Worm (Caenorhabditis elegans) whole organism, L4 larva: Measurements from ENCODE around the gene C12D12.1.
A peak's percentile ranks its signal among the peaks of the same experiment; 100 is the strongest.

Experiments used
- D1046.2 ChIP-seq: fragments of 200-800 bp; sonication (Bioruptor generic); IDR thresholded peaks from 2 replicates; pipeline ENCODE4 v1.3.6; 2022; ENCODE audit warnings: missing genetic modification characterization, missing compliant biosample characterization
- F10B5.3 ChIP-seq: sonication (generic microtip); optimal IDR thresholded peaks from 2 replicates; lab custom pipeline; 2016; ENCODE audit warnings: mild to moderate bottlenecking, missing genetic modification characterization, missing compliant biosample characterization
- F44E2.7 ChIP-seq: fragments of 200-800 bp; sonication (Bioruptor generic); IDR thresholded peaks from 2 replicates; pipeline ENCODE4 v2.1.2; 2022; ENCODE audit warnings: missing genetic modification characterization, missing compliant biosample characterization
- T20F7.1 ChIP-seq: fragments of 200-800 bp; sonication (Bioruptor generic); optimal IDR thresholded peaks from 2 replicates; lab custom pipeline; 2018; ENCODE audit warnings: mild to moderate bottlenecking, missing genetic modification characterization, missing compliant biosample characterization
- Y105C5A.15 ChIP-seq: fragments of 200-800 bp; sonication (Bioruptor generic); IDR thresholded peaks from 2 replicates; pipeline ENCODE4 v1.3.6; 2022; ENCODE audit warnings: missing genetic modification characterization, missing compliant biosample characterization
- Y75B8A.6 ChIP-seq: fragments of 200-800 bp; sonication (Bioruptor generic); IDR thresholded peaks from 2 replicates; pipeline ENCODE4 v1.3.6; 2022; ENCODE audit warnings: missing genetic modification reagents, missing genetic modification characterization, missing compliant biosample characterization
- ZK337.2 ChIP-seq: fragments of 200-800 bp; sonication (Bioruptor generic); IDR thresholded peaks from 2 replicates; pipeline ENCODE4 v1.3.6; 2022; ENCODE audit warnings: missing genetic modification reagents, missing genetic modification characterization, missing compliant biosample characterization
- aha-1 ChIP-seq: fragments of 150-350 bp; peaks from one replicate; lab custom pipeline; 2014; ENCODE audit warnings: missing biosample characterization, missing genetic modification characterization
- ama-1 ChIP-seq: fragments of 150-350 bp; optimal IDR thresholded peaks from 2 replicates; lab custom pipeline; 2014; ENCODE audit warnings: inconsistent platforms, mixed read lengths
- arid-1 ChIP-seq: fragments of 200-800 bp; sonication (Bioruptor generic); conservative IDR thresholded peaks from 2 replicates; pipeline ENCODE4 v1.3.6; 2022; ENCODE audit warnings: missing genetic modification reagents, missing genetic modification characterization, missing compliant biosample characterization
- ceh-32 ChIP-seq: sonication (generic microtip); optimal IDR thresholded peaks from 2 replicates; lab custom pipeline; 2016; ENCODE audit warnings: mild to moderate bottlenecking, missing genetic modification characterization, missing compliant biosample characterization; ENCODE audit not compliant: poor library complexity
- ceh-62 ChIP-seq: sonication (generic microtip); optimal IDR thresholded peaks from 2 replicates; lab custom pipeline; 2017; ENCODE audit warnings: missing biosample characterization, missing genetic modification characterization
- ces-1 ChIP-seq: fragments of 150-350 bp; sonication (generic microtip); optimal IDR thresholded peaks from 4 replicates; lab custom pipeline; 2014; ENCODE audit warnings: missing biosample characterization, missing genetic modification reagents, missing genetic modification characterization
- cey-2 ChIP-seq: sonication (generic microtip); optimal IDR thresholded peaks from 3 replicates; lab custom pipeline; 2017; ENCODE audit warnings: missing genetic modification characterization, mild to moderate bottlenecking, missing compliant biosample characterization, antibody characterized with exemption, borderline replicate concordance; ENCODE audit not compliant: insufficient read depth
- daf-12 ChIP-seq: fragments of 150-350 bp; optimal IDR thresholded peaks from 2 replicates; lab custom pipeline; 2014; ENCODE audit warnings: missing biosample characterization, missing genetic modification reagents, missing genetic modification characterization
- dmd-6 ChIP-seq: fragments of 200-800 bp; sonication (Bioruptor generic); IDR thresholded peaks from 2 replicates; pipeline ENCODE4 v1.3.6; 2022; ENCODE audit warnings: missing genetic modification reagents, missing genetic modification characterization, missing compliant biosample characterization
- dmd-9 ChIP-seq: fragments of 200-800 bp; sonication (Bioruptor generic); IDR thresholded peaks from 2 replicates; pipeline ENCODE4 v1.3.6; 2022; ENCODE audit warnings: missing genetic modification reagents, missing genetic modification characterization, missing compliant biosample characterization
- fkh-10 ChIP-seq: fragments of 150-350 bp; optimal IDR thresholded peaks from 2 replicates; lab custom pipeline; 2014; ENCODE audit warnings: missing biosample characterization, missing genetic modification reagents, missing genetic modification characterization
- hif-1 ChIP-seq, 2 experiments: sonication (generic microtip); optimal IDR thresholded peaks; 2 replicates each; lab custom pipeline; 2016 to 2017; ENCODE audit warnings: missing compliant biosample characterization in 2 of 2, missing genetic modification characterization in 2 of 2, missing genetic modification reagents in 2 of 2, missing genotype in 2 of 2, mild to moderate bottlenecking in 1 of 2
- hlh-11 ChIP-seq: fragments of 200-800 bp; sonication (Bioruptor generic); optimal IDR thresholded peaks from 2 replicates; lab custom pipeline; 2018; ENCODE audit warnings: mild to moderate bottlenecking, missing genetic modification characterization, missing compliant biosample characterization
- hlh-30 ChIP-seq: sonication (generic microtip); optimal IDR thresholded peaks from 2 replicates; lab custom pipeline; 2017; ENCODE audit warnings: antibody characterized with exemption, mild to moderate bottlenecking, missing genetic modification characterization, missing compliant biosample characterization; ENCODE audit not compliant: insufficient read depth
- lin-1 ChIP-seq: fragments of 200-800 bp; sonication (Bioruptor generic); IDR thresholded peaks from 2 replicates; pipeline ENCODE4 v1.3.6; 2022; ENCODE audit warnings: missing genetic modification reagents, missing genetic modification characterization, missing compliant biosample characterization
- lin-15B ChIP-seq: fragments of 150-350 bp; sonication (generic microtip); optimal IDR thresholded peaks from 3 replicates; lab custom pipeline; 2014; ENCODE audit warnings: missing biosample characterization, missing genetic modification characterization
- lin-29 ChIP-seq: fragments of 200-800 bp; sonication (Bioruptor generic); IDR thresholded peaks from 2 replicates; pipeline ENCODE4 v1.3.6; 2022; ENCODE audit warnings: missing genetic modification reagents, missing genetic modification characterization, missing compliant biosample characterization
- lin-39 ChIP-seq: fragments of 150-350 bp; optimal IDR thresholded peaks from 2 replicates; lab custom pipeline; 2014; ENCODE audit warnings: missing biosample characterization, missing genetic modification reagents, missing genetic modification characterization
- madf-5 ChIP-seq, 2 experiments: fragments of 200-800 bp; sonication (Bioruptor generic); IDR thresholded peaks; 2 replicates each; pipeline ENCODE4 v1.3.6; 2022; ENCODE audit warnings: missing compliant biosample characterization in 2 of 2, missing genetic modification characterization in 2 of 2
- mxl-2 ChIP-seq: fragments of 200-800 bp; sonication (Bioruptor generic); conservative IDR thresholded peaks from 2 replicates; pipeline ENCODE4 v1.3.6; 2022; ENCODE audit warnings: missing genetic modification reagents, missing genetic modification characterization, missing compliant biosample characterization
- mxl-3 ChIP-seq: fragments of 200-800 bp; sonication (Bioruptor generic); optimal IDR thresholded peaks from 2 replicates; lab custom pipeline; 2018; ENCODE audit warnings: mild to moderate bottlenecking, missing genetic modification characterization, missing compliant biosample characterization
- nhr-10 ChIP-seq: fragments of 150-350 bp; optimal IDR thresholded peaks from 2 replicates; lab custom pipeline; 2014; ENCODE audit warnings: missing biosample characterization, missing genetic modification characterization
- nhr-25 ChIP-seq: sonication (generic microtip); optimal IDR thresholded peaks from 2 replicates; lab custom pipeline; 2017; ENCODE audit warnings: missing genetic modification characterization, mild to moderate bottlenecking, missing compliant biosample characterization, antibody characterized with exemption, moderate library complexity, borderline replicate concordance; ENCODE audit not compliant: insufficient read depth
- nhr-41 ChIP-seq: fragments of 200-800 bp; sonication (Bioruptor generic); IDR thresholded peaks from 2 replicates; pipeline ENCODE4 v1.3.6; 2022; ENCODE audit warnings: missing genetic modification reagents, missing genetic modification characterization, missing compliant biosample characterization
- nhr-42 ChIP-seq: fragments of 200-800 bp; sonication (Bioruptor generic); IDR thresholded peaks from 2 replicates; pipeline ENCODE4 v1.3.6; 2022; ENCODE audit warnings: missing genetic modification characterization, missing compliant biosample characterization
- nhr-77 ChIP-seq: fragments of 150-350 bp; optimal IDR thresholded peaks from 2 replicates; lab custom pipeline; 2014; ENCODE audit warnings: missing biosample characterization, missing genetic modification characterization
- php-3 ChIP-seq: fragments of 200-800 bp; sonication (Bioruptor generic); IDR thresholded peaks from 2 replicates; pipeline ENCODE4 v1.3.6; 2022; ENCODE audit warnings: missing genetic modification reagents, missing genetic modification characterization, missing compliant biosample characterization
- sdz-12 ChIP-seq: fragments of 200-800 bp; sonication (Bioruptor generic); optimal IDR thresholded peaks from 2 replicates; lab custom pipeline; 2018; ENCODE audit warnings: mild to moderate bottlenecking, missing genetic modification characterization, missing compliant biosample characterization
- set-16 ChIP-seq: fragments of 200-800 bp; sonication (Bioruptor generic); IDR thresholded peaks from 2 replicates; pipeline ENCODE4 v1.3.6; 2022; ENCODE audit warnings: missing genetic modification reagents, missing genetic modification characterization, missing compliant biosample characterization
- snpc-1.2 ChIP-seq: fragments of 200-800 bp; sonication (Bioruptor generic); IDR thresholded peaks from 2 replicates; pipeline ENCODE4 v1.3.6; 2022; ENCODE audit warnings: missing genetic modification reagents, missing genetic modification characterization, missing compliant biosample characterization
- snpc-4 ChIP-seq: fragments of 150-350 bp; optimal IDR thresholded peaks from 2 replicates; lab custom pipeline; 2014; ENCODE audit warnings: missing biosample characterization, missing genetic modification characterization
- spr-1 ChIP-seq: sonication (generic microtip); optimal IDR thresholded peaks from 2 replicates; lab custom pipeline; 2016; ENCODE audit warnings: mild to moderate bottlenecking, missing genetic modification characterization, missing compliant biosample characterization
- spr-3 ChIP-seq: fragments of 200-800 bp; sonication (Bioruptor generic); optimal IDR thresholded peaks from 2 replicates; lab custom pipeline; 2018; ENCODE audit warnings: mild to moderate bottlenecking, missing genetic modification characterization, missing compliant biosample characterization
- unc-62 ChIP-seq, 3 experiments: fragments of 150-350 bp in 1 of 3; sonication (generic microtip); optimal IDR thresholded peaks in 2 of 3; peaks in 1 of 3; 1 replicate in 1 of 3; 2 replicates in 2 of 3; lab custom pipeline; 2014 to 2017; ENCODE audit warnings: missing biosample characterization in 3 of 3, missing genetic modification characterization in 3 of 3, missing genetic modification reagents in 3 of 3, missing genotype in 1 of 3
- zfp-2 ChIP-seq: sonication (generic microtip); optimal IDR thresholded peaks from 2 replicates; lab custom pipeline; 2016; ENCODE audit warnings: mild to moderate bottlenecking, missing genetic modification characterization, missing compliant biosample characterization
- zip-2 ChIP-seq: fragments of 150-350 bp; optimal IDR thresholded peaks from 2 replicates; lab custom pipeline; 2014; ENCODE audit warnings: missing biosample characterization, missing genetic modification characterization

Gene C12D12.1

DNA sequence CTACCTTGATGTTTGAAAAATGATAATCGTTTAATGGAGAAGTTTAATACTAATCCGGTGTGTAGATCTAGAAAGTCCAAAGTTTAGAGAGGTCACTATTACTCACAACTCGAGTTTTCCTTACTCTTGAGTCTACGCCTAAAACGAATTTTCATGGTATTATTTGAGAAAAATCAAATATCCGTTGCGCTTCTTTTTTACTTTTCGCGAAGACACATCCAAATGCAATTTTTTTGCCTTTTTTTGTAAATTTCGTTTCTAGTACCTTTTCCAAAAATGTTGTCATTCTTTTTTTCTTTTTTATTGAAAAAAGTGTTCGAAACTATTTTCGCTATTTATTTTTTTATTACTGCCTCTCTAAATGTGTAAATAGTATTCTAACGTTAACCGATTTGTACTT, 14.7 kb downstream of the C12D12.1 start:
- TF ChIP-seq fkh-10 (GFP tag; lab: Kevin White, UChicago) (peak; percentile 85), spr-1 (no peak), unc-62 (GFP tag; optimal IDR thresholded peaks at IDR 0.05 in 1 of 2; lab: Kevin White, UChicago) (peak in 1 of 2 experiments; percentile 56), unc-62 (tag; optimal IDR thresholded peaks at IDR 0.05; lab: Kevin White, UChicago) (no peak)

- TF ChIP-seq ceh-32 (no peak), F10B5.3 (tag; lab: Kevin White, UChicago) (no peak), arid-1 (no peak), lin-39 (tag; lab: Kevin White, UChicago) (no peak), Y75B8A.6 (GFP tag; lab: Robert Waterston, UW) (no peak), lin-15B (tag; lab: Kevin White, UChicago) (no peak), F44E2.7 (GFP tag; lab: Robert Waterston, UW) (no peak), ces-1 (GFP tag; lab: Kevin White, UChicago) (no peak), nhr-10 (tag; lab: Kevin White, UChicago) (no peak), snpc-4 (tag; lab: Kevin White, UChicago) (no peak), zip-2 (tag; lab: Kevin White, UChicago) (no peak), D1046.2 (GFP tag; lab: Robert Waterston, UW) (no peak), snpc-1.2 (GFP tag; lab: Robert Waterston, UW) (no peak), zfp-2 (tag; lab: Kevin White, UChicago) (no peak), mxl-2 (GFP tag; lab: Robert Waterston, UW) (no peak)
Observed at ce11 chrX:3517141-3517540, 18.1 kb downstream of the C12D12.1 start.

ce11 chrX:3518494-3518893, 19.4 kb downstream of the C12D12.1 start, which contains the start of gene npr-16:
npr-16 (plus strand) TSS chrX:3518794.
- TF ChIP-seq nhr-41 (GFP tag; lab: Robert Waterston, UW) (no peak), hlh-11 (tag; lab: Kevin White, UChicago) (no peak), sdz-12 (GFP tag; lab: Kevin White, UChicago) (no peak), mxl-3 (GFP tag; lab: Kevin White, UChicago) (no peak), set-16 (GFP tag; lab: Robert Waterston, UW) (no peak), php-3 (GFP tag; lab: Robert Waterston, UW) (no peak), cey-2 (tag; lab: Kevin White, UChicago) (no peak), T20F7.1 (GFP tag; lab: Kevin White, UChicago) (no peak), hif-1 (tag; optimal IDR thresholded peaks at IDR 0.05; lab: Kevin White, UChicago) (no peak), lin-29 (GFP tag; lab: Robert Waterston, UW) (no peak), lin-1 (GFP tag; lab: Robert Waterston, UW) (no peak), snpc-1.2 (GFP tag; lab: Robert Waterston, UW) (no peak), zfp-2 (tag; lab: Kevin White, UChicago) (no peak), dmd-9 (GFP tag; lab: Robert Waterston, UW) (no peak)

DNA sequence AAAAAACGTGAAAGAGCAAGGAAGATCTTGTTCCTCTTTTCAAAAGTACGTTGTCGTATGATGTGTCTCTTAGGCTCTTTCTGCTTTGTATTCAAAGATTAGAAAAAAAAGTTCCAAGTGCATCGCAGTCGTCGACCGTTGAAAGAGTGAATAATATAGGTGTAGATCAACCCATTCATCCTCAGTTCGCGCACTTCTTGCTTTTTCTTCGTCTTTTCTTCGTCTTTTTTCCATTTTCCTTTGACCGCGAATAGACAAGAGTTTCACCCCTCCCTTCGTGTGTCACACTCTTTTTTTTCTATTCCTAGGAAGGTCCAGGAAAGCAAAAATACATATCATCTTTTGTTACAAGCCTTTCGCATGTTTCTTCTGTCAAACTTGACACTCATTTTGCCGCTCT, 27.7 kb downstream of the C12D12.1 start:
- TF ChIP-seq unc-62 (GFP tag; optimal IDR thresholded peaks at IDR 0.05 in 1 of 2; lab: Kevin White, UChicago) (peak in 1 of 2 experiments; percentile 91), unc-62 (tag; optimal IDR thresholded peaks at IDR 0.05; lab: Kevin White, UChicago) (no peak), aha-1 (tag; lab: Kevin White, UChicago) (peak; percentile 72), ama-1 (lab: Kevin White, UChicago) (no peak)

DNA sequence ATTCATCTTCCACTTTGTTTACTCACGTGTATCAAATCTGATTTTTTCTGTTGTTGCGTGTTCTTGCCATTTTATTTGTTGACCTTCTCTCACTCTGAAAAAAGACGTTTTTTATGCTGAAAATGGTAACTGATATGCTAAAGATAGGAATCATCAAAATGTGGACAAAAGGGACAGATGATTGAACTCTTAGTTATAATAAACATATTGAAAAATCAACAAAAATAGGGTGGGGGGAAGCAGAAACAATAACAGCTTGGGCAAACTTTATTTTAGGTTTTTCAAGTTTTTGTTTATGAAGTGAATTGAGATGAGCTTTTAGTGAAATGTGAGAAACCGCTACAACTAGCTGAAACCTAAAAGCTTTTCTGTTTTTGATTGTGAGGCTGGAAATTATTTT, 33.9 kb downstream of the C12D12.1 start, which contains the start of gene F56B6.6:
F56B6.6 (minus strand) TSS at position 101 of the 400 bp plus-strand sequence.
- TF ChIP-seq unc-62 (GFP tag; optimal IDR thresholded peaks at IDR 0.05 in 1 of 2; lab: Kevin White, UChicago) (no peak), unc-62 (tag; optimal IDR thresholded peaks at IDR 0.05; lab: Kevin White, UChicago) (no peak), hlh-30 (tag; lab: Kevin White, UChicago) (no peak), zfp-2 (tag; lab: Kevin White, UChicago) (no peak), ceh-62 (tag; lab: Kevin White, UChicago) (no peak), snpc-4 (tag; lab: Kevin White, UChicago) (no peak), nhr-77 (tag; lab: Kevin White, UChicago) (no peak), Y105C5A.15 (GFP tag; lab: Robert Waterston, UW) (no peak), dmd-6 (GFP tag; lab: Robert Waterston, UW) (no peak), ZK337.2 (GFP tag; lab: Robert Waterston, UW) (no peak), daf-12 (tag; lab: Kevin White, UChicago) (no peak), nhr-42 (GFP tag; lab: Robert Waterston, UW) (no peak), madf-5 (GFP tag; IDR thresholded peaks at IDR 0.05; lab: Robert Waterston, UW) (no peak), spr-3 (GFP tag; lab: Kevin White, UChicago) (no peak), nhr-25 (tag; lab: Kevin White, UChicago) (no peak)
